Fruit fly (Drosophila melanogaster): ENCODE data around the gene CG45122.

dm6 chr3R:13030257-13031173 is 13.4 kb upstream of the CG45122 start, which contains the start of the genes CG46281 and CG46280:
- TF ChIP-seq CG14711 (tag; optimal IDR thresholded peaks at IDR 0.05), result peak; percentile 59
- peak; percentile 58 for TF ChIP-seq Mnt (GFP tag; optimal IDR thresholded peaks at IDR 0.05)
- TF ChIP-seq Clk (GFP tag; optimal IDR thresholded peaks at IDR 0.05), result no peak
- TF ChIP-seq CG12768 (GFP tag; optimal IDR thresholded peaks at IDR 0.05), result peak; percentile 31
- TF ChIP-seq cnc (optimal IDR thresholded peaks at IDR 0.05), result no peak

Data from whole organism, adult.